Worm (Caenorhabditis elegans): ENCODE measurements around the gene F44D12.16.

F44D12.16 gene

DNA sequence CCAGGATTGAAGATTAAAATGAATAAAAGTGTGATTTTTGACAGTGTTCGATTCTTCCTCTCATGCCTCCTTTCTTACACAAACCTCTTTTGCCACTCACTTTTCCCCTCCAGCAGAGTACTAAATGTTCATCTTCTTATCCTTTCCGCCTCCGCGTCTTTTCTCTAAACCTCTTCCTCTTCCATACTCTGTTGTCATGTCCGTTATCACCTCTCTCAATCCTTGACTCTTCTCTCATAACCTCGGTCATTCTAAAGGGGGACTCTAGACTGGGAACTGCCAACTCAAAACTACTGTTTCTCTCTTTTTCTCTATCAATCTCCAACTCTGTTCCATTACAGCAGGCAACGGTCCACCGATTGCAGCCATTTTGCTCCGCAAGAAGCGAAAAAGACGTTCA lies 19.4 kb downstream of the F44D12.16 start:
- TF ChIP-seq rnt-1 (tag; optimal IDR thresholded peaks at IDR 0.05), result peak; percentile 25
- no peak for TF ChIP-seq snu-23 (GFP tag; optimal IDR thresholded peaks at IDR 0.05)
- no peak for TF ChIP-seq fos-1 (tag; optimal IDR thresholded peaks at IDR 0.05)
- TF ChIP-seq tbx-2 (tag; optimal IDR thresholded peaks at IDR 0.05), result no peak
- TF ChIP-seq lin-14 (GFP tag; optimal IDR thresholded peaks at IDR 0.05), result peak; percentile 72
- TF ChIP-seq efl-1 (optimal IDR thresholded peaks at IDR 0.05), result no peak
- peak in 1 of 2 experiments; percentile 59 for TF ChIP-seq efl-1 (GFP tag; optimal IDR thresholded peaks at IDR 0.05 in 1 of 2)
- TF ChIP-seq unc-30 (tag; optimal IDR thresholded peaks at IDR 0.05), result no peak
- TF ChIP-seq sox-4 (tag; optimal IDR thresholded peaks at IDR 0.05), result no peak
- TF ChIP-seq Y116A8C.19 (tag; optimal IDR thresholded peaks at IDR 0.05; ENCODE audit: borderline replicate concordance), result no peak
- TF ChIP-seq nhr-11 (tag; optimal IDR thresholded peaks at IDR 0.05), result no peak
- TF ChIP-seq unc-62 (GFP tag; optimal IDR thresholded peaks at IDR 0.05), result no peak
- no peak for TF ChIP-seq nhr-12 (tag; optimal IDR thresholded peaks at IDR 0.05)
- TF ChIP-seq lin-39 (tag; optimal IDR thresholded peaks at IDR 0.05), result no peak
- no peak for TF ChIP-seq mef-2 (tag; optimal IDR thresholded peaks at IDR 0.05)
- TF ChIP-seq pag-3 (tag; optimal IDR thresholded peaks at IDR 0.05; ENCODE audit: borderline replicate concordance, insufficient read depth), result no peak
- TF ChIP-seq blmp-1 (tag; optimal IDR thresholded peaks at IDR 0.05), result peak; percentile 18
- TF ChIP-seq lin-15B (tag; optimal IDR thresholded peaks at IDR 0.05), result no peak

DNA sequence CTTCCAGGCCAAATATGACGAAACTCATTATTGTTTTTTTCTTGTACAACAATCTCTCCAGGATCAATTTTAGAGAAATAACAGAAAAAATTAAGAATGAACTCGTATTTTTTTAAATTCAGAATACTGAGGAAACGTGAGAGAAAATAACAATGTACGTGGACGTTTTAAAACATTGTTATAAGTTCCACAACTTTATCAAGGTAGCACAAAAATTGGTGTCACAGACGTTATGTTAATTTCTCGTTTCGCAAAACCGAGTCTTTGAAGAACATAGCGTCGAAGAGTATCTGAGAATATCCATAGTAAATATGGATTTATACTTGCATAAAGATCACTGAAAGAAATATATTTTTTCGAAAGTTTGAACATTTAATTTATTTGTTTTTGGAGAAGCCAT lies 22.2 kb downstream of the F44D12.16 start, which contains the start of gene T04B2.8:
Gene T04B2.8, minus strand, starts transcription at position 101 of the 400 bp plus-strand sequence.
- TF ChIP-seq tbx-2 (tag; optimal IDR thresholded peaks at IDR 0.05) (no peak), lin-39 (tag; optimal IDR thresholded peaks at IDR 0.05) (no peak), unc-30 (tag; optimal IDR thresholded peaks at IDR 0.05) (no peak), zip-4 (GFP tag; optimal IDR thresholded peaks at IDR 0.05) (no peak), lin-15B (tag; optimal IDR thresholded peaks at IDR 0.05) (no peak), xbp-1 (tag; optimal IDR thresholded peaks at IDR 0.05) (no peak), C16A3.4 (tag; optimal IDR thresholded peaks at IDR 0.05) (no peak), lin-14 (GFP tag; optimal IDR thresholded peaks at IDR 0.05) (no peak), mab-9 (GFP tag; IDR thresholded peaks at IDR 0.05) (no peak), efl-3 (GFP tag; optimal IDR thresholded peaks at IDR 0.05) (no peak), dpl-1 (GFP tag; optimal IDR thresholded peaks at IDR 0.05) (no peak), isw-1 (GFP tag; IDR thresholded peaks at IDR 0.05) (no peak), unc-86 (tag; optimal IDR thresholded peaks at IDR 0.05) (no peak)

DNA sequence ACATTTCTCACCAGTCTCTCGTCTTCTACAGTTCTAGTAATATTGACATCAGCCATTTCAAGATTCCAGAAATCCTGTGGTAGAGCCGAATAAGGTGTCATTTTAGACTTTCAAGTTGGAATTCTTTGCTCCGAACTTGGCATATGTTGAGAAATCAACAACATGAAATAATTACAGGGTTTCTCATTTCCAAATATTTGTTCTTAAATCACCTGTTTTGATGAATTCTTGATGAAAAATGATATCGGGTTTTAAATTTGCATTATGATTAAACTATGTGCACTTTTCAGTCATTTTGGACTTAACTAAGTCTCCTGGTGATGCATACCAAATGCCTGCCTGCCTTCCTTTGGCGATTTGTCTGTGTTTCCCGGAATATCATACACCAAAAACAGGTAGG lies 24.7 kb downstream of the F44D12.16 start, which contains the start of gene srv-12:
Gene srv-12, minus strand, starts transcription at position 101 of the 400 bp plus-strand sequence.
- TF ChIP-seq nhr-19 (GFP tag; conservative IDR thresholded peaks at IDR 0.05) (no peak), egl-13 (tag; optimal IDR thresholded peaks at IDR 0.05) (no peak), ets-5 (GFP tag; IDR thresholded peaks at IDR 0.05) (no peak), fos-1 (tag; optimal IDR thresholded peaks at IDR 0.05) (no peak), unc-98 (GFP tag; IDR thresholded peaks at IDR 0.05) (no peak), ces-1 (GFP tag; optimal IDR thresholded peaks at IDR 0.05) (no peak), unc-30 (tag; optimal IDR thresholded peaks at IDR 0.05) (no peak), tbx-2 (tag; optimal IDR thresholded peaks at IDR 0.05) (no peak), nhr-84 (tag; optimal IDR thresholded peaks at IDR 0.05) (no peak), sup-37 (GFP tag; optimal IDR thresholded peaks at IDR 0.05) (no peak), unc-62 (GFP tag; optimal IDR thresholded peaks at IDR 0.05) (no peak), nhr-12 (tag; optimal IDR thresholded peaks at IDR 0.05) (no peak)

DNA sequence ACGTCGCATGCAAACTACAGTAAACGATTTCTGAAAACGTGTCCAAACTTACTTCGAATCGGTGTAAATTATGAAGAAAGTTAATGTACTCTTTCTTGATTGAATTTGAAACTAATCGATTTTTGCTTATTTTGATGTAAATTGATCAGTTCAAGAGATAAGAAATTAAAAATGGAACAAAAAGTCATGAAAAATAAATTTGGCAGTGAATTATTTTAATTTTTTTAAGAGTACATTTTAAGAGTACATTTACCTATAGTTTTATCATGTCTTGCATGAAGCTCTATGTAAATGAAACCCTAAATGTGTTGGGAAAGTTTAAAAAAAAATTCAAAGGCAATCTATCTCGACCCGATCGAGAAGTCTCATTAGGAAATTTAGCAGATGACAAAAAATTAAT lies 27.3 kb downstream of the F44D12.16 start, which contains the start of gene T04B2.7:
Gene T04B2.7, minus strand, starts transcription at position 101 of the 400 bp plus-strand sequence.
- TF ChIP-seq lsy-2 (tag; optimal IDR thresholded peaks at IDR 0.05) (no peak), C04F5.9 (tag; optimal IDR thresholded peaks at IDR 0.05) (no peak), F16B12.6 (tag; optimal IDR thresholded peaks at IDR 0.05) (no peak), fkh-10 (GFP tag; optimal IDR thresholded peaks at IDR 0.05) (no peak), sptf-1 (tag; optimal IDR thresholded peaks at IDR 0.05) (no peak), rnt-1 (tag; optimal IDR thresholded peaks at IDR 0.05) (no peak), jun-1 (tag; optimal IDR thresholded peaks at IDR 0.05) (no peak), unc-62 (GFP tag; optimal IDR thresholded peaks at IDR 0.05) (no peak), nhr-47 (tag; optimal IDR thresholded peaks at IDR 0.05) (no peak), nhr-28 (tag; optimal IDR thresholded peaks at IDR 0.05) (no peak), ceh-90 (tag; optimal IDR thresholded peaks at IDR 0.05) (no peak), ceh-82 (tag; optimal IDR thresholded peaks at IDR 0.05) (no peak)

Data from whole organism, L1 larva.